Fruit fly (Drosophila melanogaster): ENCODE data around the gene Smyd3.

Smyd3 gene

DNA sequence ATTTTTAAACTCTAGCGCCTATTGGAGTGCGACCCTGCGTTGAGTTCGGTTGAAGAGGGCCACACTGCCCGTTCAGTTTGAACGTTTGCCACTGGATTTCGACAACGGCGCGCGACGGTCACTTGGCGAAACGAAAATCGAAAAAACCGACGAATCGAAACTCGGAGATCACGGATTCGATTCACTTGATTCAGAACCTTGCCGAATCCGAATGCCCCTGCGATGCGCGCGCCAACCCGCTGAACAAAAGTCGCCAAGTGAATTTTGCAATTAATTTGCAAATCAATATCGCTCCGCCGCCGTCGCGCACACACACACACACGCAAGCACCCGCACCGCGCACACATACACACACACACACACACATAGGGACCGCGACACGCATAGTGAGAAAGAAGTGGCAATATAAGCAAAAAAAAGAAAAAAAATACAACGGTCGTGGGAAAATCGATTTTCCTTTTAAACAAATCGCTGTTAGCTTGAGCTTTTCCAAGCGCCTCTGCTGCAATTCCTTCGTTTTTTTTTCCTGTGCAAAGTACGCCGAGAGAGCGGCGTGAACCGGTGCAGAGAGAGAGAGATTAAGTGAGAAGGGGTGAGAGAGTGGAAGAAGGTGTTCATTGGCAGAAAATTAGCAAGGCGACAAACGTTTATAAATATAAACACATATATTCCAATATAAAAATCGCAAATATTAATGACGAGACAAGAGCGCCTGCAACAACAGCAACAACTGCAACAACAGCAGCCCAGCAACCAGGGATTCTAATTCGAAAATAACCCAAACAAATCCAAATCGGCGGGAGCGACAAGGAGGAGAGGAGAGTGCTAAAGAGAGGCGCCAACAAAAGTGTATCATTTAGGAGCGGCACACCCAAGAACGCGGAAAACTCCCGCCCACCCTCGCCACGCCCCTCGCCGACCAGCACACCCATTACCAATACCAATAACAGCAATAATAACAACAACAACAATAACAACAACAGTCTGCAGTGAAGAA is 20.0 kb downstream of the Smyd3 start, which contains the start of gene egh (continued):
- TF ChIP-seq ci (GFP tag; IDR thresholded peaks at IDR 0.05), result no peak
- TF ChIP-seq CG7271 (tag; optimal IDR thresholded peaks at IDR 0.05), result no peak
- TF ChIP-seq salm (tag; optimal IDR thresholded peaks at IDR 0.05), result no peak
- no peak for TF ChIP-seq CG9932 (GFP tag; IDR thresholded peaks at IDR 0.05)
- no peak for TF ChIP-seq Neu2 (GFP tag; optimal IDR thresholded peaks at IDR 0.05; ENCODE audit: borderline replicate concordance)
- no peak for TF ChIP-seq run (tag; optimal IDR thresholded peaks at IDR 0.05)
- TF ChIP-seq disco-r (GFP tag; optimal IDR thresholded peaks at IDR 0.05), result peak; percentile 27
- TF ChIP-seq otp (GFP tag; IDR thresholded peaks at IDR 0.05), result no peak
- TF ChIP-seq CG10274 (GFP tag; optimal IDR thresholded peaks at IDR 0.05), result no peak
- no peak for TF ChIP-seq pb (GFP tag; optimal IDR thresholded peaks at IDR 0.05)
- TF ChIP-seq CG1647 (GFP tag; optimal IDR thresholded peaks at IDR 0.05), result no peak
- peak; percentile 38; the same call in 1 of the 2 replicates for TF ChIP-seq HLH3B (GFP tag; IDR thresholded peaks at IDR 0.05)
- no peak for TF ChIP-seq fu2 (GFP tag; optimal IDR thresholded peaks at IDR 0.05)
- no peak for TF ChIP-seq lola (GFP tag; optimal IDR thresholded peaks at IDR 0.05)
- no peak for TF ChIP-seq CG8924 (tag; optimal IDR thresholded peaks at IDR 0.05)
- peak; percentile 40 for TF ChIP-seq CG9727 (GFP tag; optimal IDR thresholded peaks at IDR 0.05)
- peak; percentile 65 for TF ChIP-seq CG17186 (GFP tag; optimal IDR thresholded peaks at IDR 0.05)
- TF ChIP-seq CG18262 (tag; optimal IDR thresholded peaks at IDR 0.05), result no peak
- TF ChIP-seq Camta (GFP tag; optimal IDR thresholded peaks at IDR 0.05), result no peak
- peak; percentile 79 for TF ChIP-seq sens (GFP tag)
- TF ChIP-seq sim (GFP tag; IDR thresholded peaks at IDR 0.05), result no peak
- TF ChIP-seq kni (GFP tag; optimal IDR thresholded peaks at IDR 0.05), result no peak
- no peak for TF ChIP-seq hbn (GFP tag; IDR thresholded peaks at IDR 0.05; ENCODE audit: partially characterized antibody)
- TF ChIP-seq h (optimal IDR thresholded peaks at IDR 0.05), result no peak
- no peak for TF ChIP-seq CG3726 (GFP tag; IDR thresholded peaks at IDR 0.05)
- TF ChIP-seq CG11504 (tag; optimal IDR thresholded peaks at IDR 0.05), result no peak
- TF ChIP-seq HLH54F (GFP tag; optimal IDR thresholded peaks at IDR 0.05), result peak; percentile 24
- 0 out of 2 replicates have a peak, but pooled peaks have one; percentile 12 for TF ChIP-seq sna (GFP tag; IDR thresholded peaks at IDR 0.05; ENCODE audit: partially characterized antibody)
- TF ChIP-seq tio (GFP tag; optimal IDR thresholded peaks at IDR 0.05), result no peak
- TF ChIP-seq Nf-YC (tag; optimal IDR thresholded peaks at IDR 0.05), result peak; percentile 64
- no peak for TF ChIP-seq CG10147 (GFP tag; optimal IDR thresholded peaks at IDR 0.05)
- TF ChIP-seq Doc2 (GFP tag; IDR thresholded peaks at IDR 0.05), result no peak
- 0 out of 3 replicates have a peak, but pooled peaks have one; percentile 45 for TF ChIP-seq CG2889 (GFP tag; IDR thresholded peaks at IDR 0.05)
- no peak for TF ChIP-seq NC2α (GFP tag; optimal IDR thresholded peaks at IDR 0.05)
- TF ChIP-seq toy (GFP tag; IDR thresholded peaks at IDR 0.05), result no peak
- TF ChIP-seq CG4328 (GFP tag; optimal IDR thresholded peaks at IDR 0.05), result no peak
- TF ChIP-seq CG7372 (GFP tag; IDR thresholded peaks at IDR 0.05), result no peak
- peak; percentile 34 for TF ChIP-seq CG34376 (GFP tag; optimal IDR thresholded peaks at IDR 0.05)
- no peak for TF ChIP-seq HLHmδ (GFP tag; optimal IDR thresholded peaks at IDR 0.05)
- no peak for TF ChIP-seq CG10321 (GFP tag; IDR thresholded peaks at IDR 0.05)
- TF ChIP-seq CG8359 (GFP tag; optimal IDR thresholded peaks at IDR 0.05; ENCODE audit: borderline replicate concordance), result no peak
- peak; percentile 14 for TF ChIP-seq emc (GFP tag; optimal IDR thresholded peaks at IDR 0.05)
- no peak for TF ChIP-seq sc (optimal IDR thresholded peaks at IDR 0.05)
- TF ChIP-seq sc (GFP tag; optimal IDR thresholded peaks at IDR 0.05), result no peak
- no peak for TF ChIP-seq Ssrp (tag; optimal IDR thresholded peaks at IDR 0.05)
- no peak for TF ChIP-seq ro (GFP tag; IDR thresholded peaks at IDR 0.05)
- TF ChIP-seq Sox100B (GFP tag; optimal IDR thresholded peaks at IDR 0.05), result no peak
- TF ChIP-seq sr (GFP tag; IDR thresholded peaks at IDR 0.05), result no peak
- no peak for TF ChIP-seq en (GFP tag; optimal IDR thresholded peaks at IDR 0.05)
- no peak for TF ChIP-seq schlank (tag; optimal IDR thresholded peaks at IDR 0.05)
